Fruit fly (Drosophila melanogaster) whole organism, larva: ENCODE measurements around the gene CG4596.

Experiments
- noc ChIP-seq: fragments of 200-800 bp; sonication (Bioruptor generic); optimal IDR thresholded peaks from 3 replicates; lab custom pipeline; 2019; ENCODE audit warnings: missing biosample characterization, mild to moderate bottlenecking, missing genetic modification characterization, moderate library complexity

Gene CG4596

DNA sequence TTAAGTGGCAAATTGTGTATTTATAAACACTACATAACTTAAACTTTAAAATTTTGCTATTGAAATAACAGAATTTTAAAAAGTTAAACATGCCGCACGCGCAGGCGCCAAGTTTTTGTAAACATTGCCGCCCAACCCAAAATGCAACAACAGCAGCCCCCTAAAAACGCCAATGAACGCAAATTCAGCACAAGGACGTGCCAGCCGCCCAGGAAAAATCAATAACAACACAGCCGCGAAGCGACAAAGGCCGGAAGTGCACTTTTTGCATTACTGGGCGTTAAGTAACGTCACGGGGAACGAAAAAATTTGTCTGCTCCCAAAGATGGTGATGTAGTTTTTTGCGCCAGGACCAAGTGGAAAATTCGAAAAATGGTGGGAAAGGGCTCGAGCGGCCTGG, at the start of gene CG4596:
CG4596 (plus strand) TSS at position 219 of the 400 bp plus-strand sequence.
- TF ChIP-seq noc (tag; lab: Kevin White, UChicago): no peak

DNA sequence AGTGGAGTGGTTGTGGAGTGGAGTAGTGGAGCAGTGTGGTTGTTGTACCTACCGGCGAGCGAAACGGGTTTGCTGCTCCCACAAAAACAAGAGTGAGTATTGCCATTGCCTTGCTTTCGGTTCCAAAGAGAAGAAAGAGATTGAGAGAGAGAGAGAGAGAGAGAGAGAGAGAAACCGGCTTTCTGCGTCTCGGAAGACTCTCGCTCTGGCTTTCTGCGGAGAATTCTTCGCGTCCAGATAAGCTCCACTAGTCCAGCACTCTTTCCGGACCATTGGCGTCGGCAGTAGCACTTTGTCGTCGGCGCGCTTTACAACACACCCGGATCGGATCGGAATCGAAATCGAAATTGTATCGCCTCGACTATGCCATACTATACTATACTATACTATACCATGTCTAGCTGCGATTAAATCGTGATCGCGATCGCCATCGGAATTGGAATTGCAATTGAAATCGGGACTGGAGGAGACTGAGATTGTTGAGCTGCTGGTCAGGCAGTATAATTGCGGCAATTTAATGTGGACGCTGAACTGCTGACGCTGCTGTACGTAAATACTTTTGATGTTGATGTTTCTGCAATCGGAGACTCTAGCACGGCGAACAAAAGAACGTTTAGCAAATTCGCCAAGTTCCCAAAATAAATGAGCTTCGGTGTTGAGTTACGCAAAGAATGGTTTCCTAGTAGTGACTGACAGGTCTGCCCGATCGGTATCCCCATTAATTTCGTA, 45.9 kb upstream of the CG4596 start, which contains the start of gene Cad86C:
Cad86C (plus strand) TSS at position 284 of the 729 bp plus-strand sequence.
- no peak for TF ChIP-seq noc (tag; lab: Kevin White, UChicago)

- no peak for TF ChIP-seq noc (tag; lab: Kevin White, UChicago)
These were observed 44.1 kb upstream of the CG4596 start for dm6 chr3R:10828688-10829087.

DNA sequence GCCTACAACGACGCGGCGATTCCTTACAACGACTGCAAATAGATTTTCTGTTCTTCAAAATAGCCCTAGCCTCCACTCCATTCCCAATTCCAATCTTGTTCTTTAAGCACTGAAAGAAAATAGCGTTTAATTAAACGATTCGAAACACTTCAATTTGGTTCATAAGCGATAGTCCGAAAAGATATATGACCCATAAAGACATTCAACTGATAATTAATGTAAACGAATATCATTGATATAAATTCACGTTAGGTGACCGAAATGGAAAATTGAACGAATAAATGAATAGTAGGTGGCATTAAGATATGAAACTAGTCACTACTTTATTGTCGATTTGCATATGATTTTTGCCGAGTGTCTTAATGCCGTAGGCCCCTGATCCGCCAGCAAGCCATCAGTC, 43.1 kb upstream of the CG4596 start:
- no peak for TF ChIP-seq noc (tag; lab: Kevin White, UChicago)

DNA sequence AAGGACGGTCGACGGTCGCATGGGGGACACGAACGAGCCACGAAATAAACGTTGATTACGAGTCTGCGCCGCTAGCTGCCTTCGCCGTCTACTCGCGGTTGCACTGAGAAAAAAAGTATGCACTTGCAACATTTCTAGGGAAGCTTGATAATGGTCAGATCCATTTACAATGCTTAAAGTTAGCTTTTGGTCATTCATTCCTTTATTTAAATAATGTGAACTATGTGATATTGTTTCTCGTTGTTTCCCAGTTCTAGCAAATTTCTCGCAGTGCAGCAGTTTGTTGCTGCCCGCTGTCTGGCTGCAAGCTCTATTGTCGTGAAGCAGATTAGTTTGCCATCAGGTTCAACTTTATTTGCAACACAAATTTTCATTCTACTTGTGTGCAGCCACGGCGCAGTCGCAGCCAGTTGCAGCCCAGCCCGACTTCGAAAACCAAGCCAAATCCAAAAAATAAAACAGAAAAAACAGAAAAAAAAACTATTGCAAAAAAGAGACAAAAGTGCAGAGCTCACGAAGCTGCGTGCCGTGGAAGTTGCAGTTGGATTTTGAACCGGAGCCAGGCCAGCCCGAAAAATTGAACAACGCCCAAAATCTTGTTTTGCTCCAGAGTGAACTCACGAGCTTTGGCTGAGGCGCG, 40.2 kb upstream of the CG4596 start:
- no peak for TF ChIP-seq noc (tag; lab: Kevin White, UChicago)

DNA sequence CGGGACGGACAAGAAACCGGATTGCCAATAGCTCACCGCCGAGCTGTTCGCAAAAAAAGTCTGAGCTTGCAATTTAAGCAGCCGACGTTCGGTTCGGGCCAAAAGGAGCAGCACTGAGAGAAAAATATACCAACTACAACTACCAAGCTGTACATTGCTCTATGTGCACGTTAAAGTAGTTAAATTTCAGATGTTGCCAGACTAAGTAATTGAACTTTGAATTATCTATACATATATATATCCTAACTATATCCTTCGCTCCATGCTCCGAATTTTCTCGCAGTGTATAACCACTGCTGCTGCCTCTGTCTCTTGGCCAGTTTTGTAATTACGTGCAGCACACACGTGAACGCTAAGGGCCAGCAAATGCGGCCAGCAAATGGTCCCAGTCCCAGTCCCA, 37.9 kb upstream of the CG4596 start:
- TF ChIP-seq noc (tag; lab: Kevin White, UChicago): no peak

- TF ChIP-seq noc (tag; lab: Kevin White, UChicago): no peak
These were observed 35.9 kb upstream of the CG4596 start for dm6 chr3R:10836924-10837323.

- TF ChIP-seq noc (tag; lab: Kevin White, UChicago): no peak
These were observed 30.4 kb upstream of the CG4596 start for dm6 chr3R:10842422-10842821.

DNA sequence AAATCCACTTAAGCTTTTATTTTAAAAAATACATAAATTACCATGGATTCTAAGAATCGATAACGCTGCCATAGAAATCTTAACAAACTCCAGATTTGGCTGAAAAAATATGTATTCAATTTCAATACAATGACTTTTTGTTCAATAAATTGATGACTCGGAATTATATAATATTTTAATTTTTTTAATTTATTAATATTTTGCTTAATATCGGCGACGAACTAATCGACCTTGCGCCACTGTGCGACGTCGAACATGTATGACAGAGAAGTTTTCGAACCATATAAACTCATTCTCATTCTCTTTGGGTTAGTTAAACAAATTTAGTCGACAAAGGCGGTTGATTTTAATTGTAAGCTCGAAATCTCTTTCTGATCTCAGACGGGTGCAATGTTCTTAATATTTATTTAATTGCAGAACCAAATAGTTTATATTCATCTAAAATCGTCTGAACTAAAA, 23.3 kb upstream of the CG4596 start, which contains the start of gene CG42394:
CG42394 (plus strand) TSS at position 311 of the 459 bp plus-strand sequence.
- peak; percentile 86 for TF ChIP-seq noc (tag; lab: Kevin White, UChicago)

dm6 chr3R:10850636-10851035, 22.2 kb upstream of the CG4596 start:
- TF ChIP-seq noc (tag; lab: Kevin White, UChicago): no peak

dm6 chr3R:10852232-10852774, 20.5 kb upstream of the CG4596 start, which contains the start of gene CG4565:
Gene CG4565, plus strand, starts transcription at chr3R:10852724.
- no peak for TF ChIP-seq noc (tag; lab: Kevin White, UChicago)

dm6 chr3R:10854243-10854874, 18.5 kb upstream of the CG4596 start, which contains the start of the genes CG6567 and CG4511:
Gene CG6567, minus strand, starts transcription at chr3R:10854451.
Gene CG4511, plus strand, starts transcription at chr3R:10854501.
- TF ChIP-seq noc (tag; lab: Kevin White, UChicago): peak; percentile 10

DNA sequence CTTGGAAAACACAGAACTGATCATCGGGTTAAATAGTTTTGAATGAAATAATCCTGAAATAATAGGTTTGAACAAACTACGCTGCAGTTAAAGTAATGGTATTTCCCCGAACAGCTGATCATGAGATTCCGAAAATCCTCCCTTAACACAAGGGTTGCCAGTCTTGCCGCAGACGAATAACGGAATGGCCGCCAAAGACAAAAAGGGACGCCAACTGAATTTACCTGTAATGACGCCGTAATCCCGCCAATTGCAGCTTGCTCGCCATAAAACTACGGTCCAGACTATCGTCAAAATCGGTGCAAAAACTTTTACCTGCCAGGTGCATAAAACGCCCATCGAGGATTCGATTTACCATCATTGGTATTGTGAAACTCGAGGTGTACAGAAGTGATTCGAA, 16.2 kb upstream of the CG4596 start, which contains the start of gene CG4570:
CG4570 (plus strand) TSS at position 190 of the 400 bp plus-strand sequence.
- TF ChIP-seq noc (tag; lab: Kevin White, UChicago): no peak

DNA sequence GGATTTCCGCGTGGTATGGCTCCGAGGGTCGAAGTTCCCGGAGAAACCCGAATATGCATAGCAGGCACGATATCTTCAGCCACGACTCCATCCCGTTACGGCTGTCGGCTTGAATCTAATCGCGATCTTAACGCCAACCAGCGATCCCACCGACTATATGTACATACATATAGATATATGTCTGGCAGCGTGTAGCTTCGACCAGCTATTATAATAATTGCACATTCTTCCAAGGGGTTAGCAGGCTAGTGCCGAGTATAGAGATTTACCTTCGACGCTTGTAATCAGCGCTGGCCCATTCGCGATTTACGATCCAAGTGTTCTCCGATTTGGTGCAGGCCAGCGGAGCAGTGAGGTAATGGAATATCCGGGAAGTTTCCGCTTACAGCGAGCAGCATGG, 13.1 kb upstream of the CG4596 start, which contains the start of gene CG14694:
CG14694 (minus strand) TSS at position 101 of the 400 bp plus-strand sequence.
- no peak for TF ChIP-seq noc (tag; lab: Kevin White, UChicago)

DNA sequence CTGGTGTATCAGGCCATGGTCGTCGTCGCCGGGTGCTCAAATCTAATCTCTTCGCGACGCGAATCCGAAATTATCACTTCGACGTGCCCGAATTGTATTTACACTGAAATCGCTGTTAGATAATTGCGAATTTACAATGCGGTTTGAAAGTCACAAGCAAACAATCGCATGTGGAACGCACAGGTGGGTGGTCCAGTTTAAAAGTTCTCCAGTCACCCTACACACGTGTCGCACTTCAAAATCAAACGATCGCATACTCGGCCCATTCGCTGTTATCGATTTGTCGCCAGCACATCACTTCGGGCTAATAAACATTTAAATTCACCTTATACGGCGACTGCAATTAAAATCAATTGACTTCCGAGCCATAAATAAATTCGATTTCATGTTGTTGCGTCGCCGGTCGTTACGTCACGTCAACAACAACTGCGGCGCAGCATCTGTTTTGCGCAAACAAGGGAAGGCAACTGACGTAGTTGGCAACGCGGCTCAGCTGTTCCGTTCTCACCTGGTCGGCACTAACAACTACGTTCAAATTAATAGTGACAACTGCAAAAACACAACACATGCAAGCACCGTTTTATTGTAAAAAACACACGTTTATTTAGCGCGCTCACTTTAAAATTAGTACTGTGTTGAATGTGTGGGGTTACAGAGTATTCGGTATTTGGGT, 9.9 kb upstream of the CG4596 start, which contains the start of gene CG6574:
CG6574 (minus strand) TSS at position 216 of the 673 bp plus-strand sequence.
- TF ChIP-seq noc (tag; lab: Kevin White, UChicago): peak; percentile 46
